Worm (Caenorhabditis elegans) whole organism, early embryonic: ENCODE measurements around the gene dyf-2.
A peak's percentile ranks its signal among the peaks of the same experiment; 100 is the strongest.

ENCODE experiments used
- F13C5.2 ChIP-seq: sonication (generic microtip); optimal IDR thresholded peaks from 2 replicates; lab custom pipeline; 2017; ENCODE audit warnings: mild to moderate bottlenecking, missing genetic modification characterization, inconsistent platforms, missing compliant biosample characterization
- ama-1 ChIP-seq: fragments of 150-350 bp; optimal IDR thresholded peaks from 2 replicates; lab custom pipeline; 2014
- flt-1 ChIP-seq: fragments of 200-800 bp; sonication (Bioruptor generic); IDR thresholded peaks from 2 replicates; pipeline ENCODE4 v1.3.6; 2022; ENCODE audit warnings: missing genetic modification characterization, missing compliant biosample characterization
- hmbx-1 ChIP-seq: sonication (generic microtip); optimal IDR thresholded peaks from 2 replicates; lab custom pipeline; 2016; ENCODE audit warnings: mild to moderate bottlenecking, missing genetic modification characterization, missing compliant biosample characterization
- sea-1 ChIP-seq: fragments of 200-800 bp; sonication (Bioruptor generic); conservative IDR thresholded peaks from 2 replicates; pipeline ENCODE4 v1.3.6; 2022; ENCODE audit warnings: missing genetic modification characterization, missing compliant biosample characterization

- TF ChIP-seq hmbx-1 (tag; lab: Kevin White, UChicago) = no peak
- peak; percentile 9 for TF ChIP-seq ama-1 (lab: Kevin White, UChicago)
- TF ChIP-seq sea-1 (GFP tag; lab: Robert Waterston, UW) = no peak
- no peak for TF ChIP-seq F13C5.2 (tag; lab: Kevin White, UChicago)
- TF ChIP-seq flt-1 (GFP tag; lab: Robert Waterston, UW) = no peak
Observed at ce11 chrIII:13724018-13724892, 38.0 kb upstream of the dyf-2 start.
